Worm (Caenorhabditis elegans): ENCODE data around the gene hpo-40.

DNA sequence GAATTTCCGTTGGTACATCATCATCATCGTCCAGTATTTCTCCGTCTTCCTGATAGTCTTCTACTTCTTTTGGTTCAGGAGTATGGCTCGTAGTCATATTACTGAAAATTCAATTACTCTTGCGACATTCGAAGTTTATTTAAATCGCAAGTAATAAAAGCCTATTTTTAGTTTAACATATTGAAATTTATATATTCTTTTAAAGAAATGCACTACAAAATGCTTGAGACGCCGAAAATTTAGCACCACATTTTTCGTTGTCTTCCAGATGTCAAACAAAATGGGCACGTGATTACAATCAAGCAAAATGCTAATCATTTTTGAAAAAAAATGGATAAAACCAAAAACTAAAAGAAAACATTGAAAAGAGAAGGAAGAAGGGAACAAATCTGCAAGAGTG is 700 bp upstream of the hpo-40 start, which contains the start of gene zhit-3:
- TF ChIP-seq snpc-4 (tag; optimal IDR thresholded peaks at IDR 0.05): no peak
- no peak for TF ChIP-seq nhr-2 (tag; optimal IDR thresholded peaks at IDR 0.05)
- no peak for TF ChIP-seq sptf-1 (tag; optimal IDR thresholded peaks at IDR 0.05)
- TF ChIP-seq ham-2 (GFP tag; optimal IDR thresholded peaks at IDR 0.05): no peak
- TF ChIP-seq mls-2 (tag; optimal IDR thresholded peaks at IDR 0.05): no peak
- no peak for TF ChIP-seq mep-1 (tag; optimal IDR thresholded peaks at IDR 0.05)
- no peak for TF ChIP-seq unc-62 (GFP tag; optimal IDR thresholded peaks at IDR 0.05)
